Fruit fly (Drosophila melanogaster) whole organism, wandering third instar larva: ENCODE data around the gene Dyro.

ENCODE experiments used
- Abd-B ChIP-seq: fragments of >200 bp; optimal IDR thresholded peaks from 2 replicates; lab custom pipeline; 2017; ENCODE audit warnings: missing biosample characterization, missing genetic modification characterization
- CG32264 ChIP-seq: fragments of 200-800 bp; sonication (Bioruptor generic); optimal IDR thresholded peaks from 2 replicates; lab custom pipeline; 2016; ENCODE audit warnings: missing biosample characterization, missing genetic modification characterization
- CG9705 ChIP-seq: fragments of 200-800 bp; sonication (Bioruptor generic); optimal IDR thresholded peaks from 2 replicates; lab custom pipeline; 2018; ENCODE audit warnings: missing biosample characterization, mild to moderate bottlenecking, missing genetic modification characterization
- CrebA ChIP-seq: fragments of 200-800 bp; sonication (Bioruptor generic); optimal IDR thresholded peaks from 2 replicates; lab custom pipeline; 2016; ENCODE audit warnings: missing biosample characterization, mild to moderate bottlenecking, missing genetic modification characterization, borderline replicate concordance
- Dfd ChIP-seq: fragments of >200 bp; optimal IDR thresholded peaks from 2 replicates; lab custom pipeline; 2017; ENCODE audit warnings: missing biosample characterization, missing genetic modification characterization
- Dif ChIP-seq: fragments of 200-275, 200-300 bp; sonication (Bioruptor generic); optimal IDR thresholded peaks from 2 replicates; lab custom pipeline; 2018; ENCODE audit warnings: missing biosample characterization, missing genetic modification characterization; ENCODE audit not compliant: partially characterized antibody
- GATAd ChIP-seq: sonication (Bioruptor generic); optimal IDR thresholded peaks from 2 replicates; lab custom pipeline; 2016; ENCODE audit warnings: missing biosample characterization, missing genetic modification characterization
- Hnf4 ChIP-seq: fragments of 200-800 bp; sonication (Bioruptor generic); optimal IDR thresholded peaks from 2 replicates; lab custom pipeline; 2016; ENCODE audit warnings: missing biosample characterization, mild to moderate bottlenecking, missing genetic modification characterization
- Hr78 ChIP-seq: fragments of >200 bp; optimal IDR thresholded peaks from 2 replicates; lab custom pipeline; 2017; ENCODE audit warnings: missing biosample characterization, missing genetic modification characterization
- Hr83 ChIP-seq: fragments of 200-300 bp; sonication (Bioruptor generic); optimal IDR thresholded peaks from 2 replicates; lab custom pipeline; 2016; ENCODE audit warnings: missing biosample characterization, mild to moderate bottlenecking, missing genetic modification characterization, moderate library complexity; ENCODE audit not compliant: poor library complexity, severe bottlenecking
- Mio ChIP-seq: sonication (Bioruptor generic); optimal IDR thresholded peaks from 2 replicates; lab custom pipeline; 2016; ENCODE audit warnings: missing biosample characterization, missing genetic modification characterization
- Myc ChIP-seq: fragments of >200 bp; optimal IDR thresholded peaks from 2 replicates; lab custom pipeline; 2017
- OdsH ChIP-seq: fragments of 200-800 bp; sonication (Bioruptor generic); optimal IDR thresholded peaks from 2 replicates; lab custom pipeline; 2016; ENCODE audit warnings: missing biosample characterization, mild to moderate bottlenecking, missing genetic modification characterization
- Rel ChIP-seq, 2 experiments: fragments of 200-800 bp; sonication (Bioruptor generic) in 1 of 2; optimal IDR thresholded peaks; 2 replicates in 1 of 2; 3 replicates in 1 of 2; lab custom pipeline; 2016 to 2019; ENCODE audit warnings: mild to moderate bottlenecking in 2 of 2, missing biosample characterization in 2 of 2, missing genetic modification characterization in 2 of 2, moderate library complexity in 1 of 2
- Sp1 ChIP-seq: fragments of 200-800 bp; sonication (Bioruptor generic); optimal IDR thresholded peaks from 3 replicates; lab custom pipeline; 2019; ENCODE audit warnings: missing biosample characterization, mild to moderate bottlenecking, missing genetic modification characterization, moderate library complexity
- Vsx2 ChIP-seq: fragments of 200-300, 225-300 bp; sonication (Bioruptor generic); optimal IDR thresholded peaks from 2 replicates; lab custom pipeline; 2018; ENCODE audit warnings: missing biosample characterization, missing genetic modification characterization; ENCODE audit not compliant: partially characterized antibody
- br ChIP-seq: fragments of 200-800 bp; sonication (Bioruptor generic); optimal IDR thresholded peaks from 2 replicates; lab custom pipeline; 2016; ENCODE audit warnings: missing biosample characterization, missing genetic modification characterization
- brk ChIP-seq: fragments of 200-800 bp; sonication (Bioruptor generic); optimal IDR thresholded peaks from 2 replicates; lab custom pipeline; 2016; ENCODE audit warnings: missing biosample characterization, mild to moderate bottlenecking, missing genetic modification characterization
- dl ChIP-seq, 2 experiments: fragments of 175-275, 200-275 bp in 1 of 2; fragments of 200-275 bp in 1 of 2; sonication (Bioruptor generic); optimal IDR thresholded peaks; lab custom pipeline; 2018; ENCODE audit warnings: mild to moderate bottlenecking in 2 of 2, missing biosample characterization in 2 of 2, missing genetic modification characterization in 2 of 2, moderate library complexity in 2 of 2; ENCODE audit not compliant: partially characterized antibody in 2 of 2, insufficient read depth in 1 of 2
- dsf ChIP-seq: sonication (Bioruptor generic); optimal IDR thresholded peaks from 2 replicates; lab custom pipeline; 2016; ENCODE audit warnings: missing biosample characterization, missing genetic modification characterization, borderline replicate concordance
- ey ChIP-seq: fragments of 200-800 bp; sonication (Bioruptor generic); optimal IDR thresholded peaks from 2 replicates; lab custom pipeline; 2016; ENCODE audit warnings: missing biosample characterization, missing genetic modification characterization
- fru ChIP-seq: fragments of 200-800 bp; sonication (Bioruptor generic); optimal IDR thresholded peaks from 3 replicates; lab custom pipeline; 2016; ENCODE audit warnings: missing biosample characterization, mild to moderate bottlenecking, missing genetic modification characterization
- h ChIP-seq: fragments of 200-800 bp; sonication (Bioruptor generic); optimal IDR thresholded peaks from 3 replicates; lab custom pipeline; 2016; ENCODE audit warnings: missing biosample characterization, mild to moderate bottlenecking, missing genetic modification characterization
- jim ChIP-seq: fragments of 175-275, 200-325 bp; sonication (Bioruptor generic); optimal IDR thresholded peaks from 2 replicates; lab custom pipeline; 2016; ENCODE audit warnings: missing biosample characterization, mild to moderate bottlenecking, missing genetic modification characterization
- lola ChIP-seq: fragments of >200 bp; optimal IDR thresholded peaks from 2 replicates; lab custom pipeline; 2017; ENCODE audit warnings: missing biosample characterization, missing genetic modification characterization
- psq ChIP-seq: fragments of 200-800 bp; sonication (Bioruptor generic); optimal IDR thresholded peaks from 3 replicates; lab custom pipeline; 2017; ENCODE audit warnings: missing biosample characterization, mild to moderate bottlenecking, missing genetic modification characterization, moderate library complexity
- rgr ChIP-seq: fragments of 200-800 bp; sonication (Bioruptor generic); optimal IDR thresholded peaks from 3 replicates; lab custom pipeline; 2016; ENCODE audit warnings: missing biosample characterization, mild to moderate bottlenecking, missing genetic modification characterization
- sage ChIP-seq: fragments of 200-800 bp; sonication (Bioruptor generic); optimal IDR thresholded peaks from 2 replicates; lab custom pipeline; 2016; ENCODE audit warnings: missing biosample characterization, mild to moderate bottlenecking, missing genetic modification characterization
- sv ChIP-seq: fragments of 200-800 bp; sonication (Bioruptor generic); optimal IDR thresholded peaks from 3 replicates; lab custom pipeline; 2016; ENCODE audit warnings: missing biosample characterization, missing genetic modification characterization
- tai ChIP-seq: sonication (Bioruptor generic); optimal IDR thresholded peaks from 2 replicates; lab custom pipeline; 2016; ENCODE audit warnings: missing biosample characterization, missing genetic modification characterization
- usp ChIP-seq: fragments of >200 bp; optimal IDR thresholded peaks from 2 replicates; lab custom pipeline; 2017; ENCODE audit warnings: missing biosample characterization, missing genetic modification characterization
- woc ChIP-seq: sonication (Bioruptor generic); optimal IDR thresholded peaks from 2 replicates; lab custom pipeline; 2016; ENCODE audit warnings: missing biosample characterization, mild to moderate bottlenecking, missing genetic modification characterization

The Dyro gene

dm6 chr3L:11290200-11290599, 5.5 kb downstream of the Dyro start:
- TF ChIP-seq fru (no peak), sv (no peak), h (no peak), Rel (GFP tag; optimal IDR thresholded peaks at IDR 0.05; lab: Kevin White, UChicago) (no peak), Rel (tag; optimal IDR thresholded peaks at IDR 0.05; lab: Kevin White, UChicago) (peak; percentile 59), dsf (no peak)

dm6 chr3L:11289130-11289716, 6.5 kb downstream of the Dyro start:
- TF ChIP-seq rgr (GFP tag; lab: Kevin White, UChicago), result no peak
- peak; percentile 94 for TF ChIP-seq Dfd
- TF ChIP-seq, all 38 proteins: peak for 1

- TF ChIP-seq tai (GFP tag; lab: Kevin White, UChicago), result peak; percentile 11
- no peak for TF ChIP-seq Sp1
Observed at dm6 chr3L:11287977-11288376, 7.7 kb downstream of the Dyro start.

dm6 chr3L:11286603-11287011, 9.1 kb downstream of the Dyro start:
- TF ChIP-seq h (no peak), CG9705 (GFP tag; lab: Kevin White, UChicago) (no peak), Hr78 (GFP tag; lab: Kevin White, UChicago) (no peak), tai (GFP tag; lab: Kevin White, UChicago) (no peak), CG32264 (GFP tag; lab: Kevin White, UChicago) (no peak), ey (no peak), Hnf4 (GFP tag; lab: Kevin White, UChicago) (no peak), Vsx2 (GFP tag; lab: Kevin White, UChicago) (no peak), OdsH (GFP tag; lab: Kevin White, UChicago) (no peak), Hr83 (GFP tag; lab: Kevin White, UChicago) (no peak), lola (no peak), dl (GFP tag; optimal IDR thresholded peaks at IDR 0.05; lab: Kevin White, UChicago; ENCODE audit: insufficient read depth in 1 of 2, partially characterized antibody in 2 of 2) (no peak), brk (GFP tag; lab: Kevin White, UChicago) (no peak), rgr (GFP tag; lab: Kevin White, UChicago) (no peak), dsf (no peak), psq (no peak)

DNA sequence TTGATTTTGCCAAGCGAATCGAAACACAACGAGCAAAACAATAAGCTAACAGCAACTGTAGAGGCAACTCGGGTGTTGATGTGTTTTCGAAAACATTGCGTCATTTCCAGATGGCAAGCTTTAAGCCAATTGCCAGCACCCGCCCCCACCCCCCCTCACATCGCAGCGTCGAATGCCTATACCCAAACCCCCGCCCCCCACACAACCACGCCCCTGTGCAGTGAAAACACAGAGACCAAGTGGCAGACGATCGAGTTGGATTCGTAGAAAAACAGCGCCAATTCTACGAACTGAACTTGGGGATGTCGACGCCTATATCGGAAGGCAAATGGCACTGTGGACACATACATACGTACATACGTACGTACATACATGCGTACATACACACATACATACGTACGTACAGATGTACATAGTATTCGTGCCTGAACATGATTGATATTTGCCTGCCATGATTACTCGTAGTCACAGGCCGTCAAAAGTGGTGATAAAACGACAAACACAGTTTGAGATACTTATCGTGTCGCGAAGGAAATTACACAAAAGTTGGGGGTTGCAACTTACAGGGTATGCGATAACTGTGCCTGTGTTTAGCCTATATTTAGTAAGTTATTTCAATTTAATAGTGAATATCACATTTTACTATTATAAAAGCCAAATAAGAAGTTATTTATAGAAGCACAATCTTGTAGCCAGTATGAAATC, 10.0 kb downstream of the Dyro start:
- TF ChIP-seq Abd-B (GFP tag; lab: Kevin White, UChicago) (no peak), jim (GFP tag; lab: Kevin White, UChicago) (no peak), rgr (GFP tag; lab: Kevin White, UChicago) (no peak), lola (no peak), CrebA (GFP tag; lab: Kevin White, UChicago) (no peak), Hr78 (GFP tag; lab: Kevin White, UChicago) (no peak), GATAd (GFP tag; lab: Kevin White, UChicago) (no peak), woc (GFP tag; lab: Kevin White, UChicago) (no peak), Myc (no peak), OdsH (GFP tag; lab: Kevin White, UChicago) (no peak), psq (no peak), Hr83 (GFP tag; lab: Kevin White, UChicago) (no peak), Sp1 (no peak), br (GFP tag; lab: Kevin White, UChicago) (no peak)

- no peak for TF ChIP-seq Sp1
- no peak for TF ChIP-seq dsf
- no peak for TF ChIP-seq Mio (GFP tag; lab: Kevin White, UChicago)
- TF ChIP-seq OdsH (GFP tag; lab: Kevin White, UChicago), result no peak
- TF ChIP-seq rgr (GFP tag; lab: Kevin White, UChicago), result no peak
- TF ChIP-seq h, result no peak
- TF ChIP-seq Hr83 (GFP tag; lab: Kevin White, UChicago), result no peak
- no peak for TF ChIP-seq CG32264 (GFP tag; lab: Kevin White, UChicago)
- no peak for TF ChIP-seq Rel (GFP tag; optimal IDR thresholded peaks at IDR 0.05; lab: Kevin White, UChicago)
- no peak for TF ChIP-seq Rel (tag; optimal IDR thresholded peaks at IDR 0.05; lab: Kevin White, UChicago)
- TF ChIP-seq GATAd (GFP tag; lab: Kevin White, UChicago), result no peak
- TF ChIP-seq Dif (GFP tag; lab: Kevin White, UChicago), result no peak
- no peak for TF ChIP-seq sage
- no peak for TF ChIP-seq usp (GFP tag; lab: Kevin White, UChicago)
- TF ChIP-seq jim (GFP tag; lab: Kevin White, UChicago), result no peak
- TF ChIP-seq Dfd, result no peak
Observed at dm6 chr3L:11285066-11285465, 10.7 kb downstream of the Dyro start.
